Fruit fly (Drosophila melanogaster) whole organism, embryonic: ENCODE measurements around the gene CG42726.

Source experiments
- Adf1 ChIP-seq: fragments of 200-800 bp; sonication (Bioruptor generic); IDR thresholded peaks from 2 replicates; pipeline ENCODE4 v1.3.6; 2022; ENCODE audit warnings: missing biosample characterization, missing genetic modification characterization
- Bgb ChIP-seq: fragments of 200-800 bp; sonication (Bioruptor generic); IDR thresholded peaks from 2 replicates; pipeline ENCODE4 v1.3.6; 2022; ENCODE audit warnings: missing biosample characterization, missing genetic modification characterization; ENCODE audit not compliant: partially characterized antibody
- CG11085 ChIP-seq: fragments of 200-800 bp; sonication (Bioruptor generic); IDR thresholded peaks from 2 replicates; pipeline ENCODE4 v1.3.6; 2022; ENCODE audit warnings: missing biosample characterization, missing genetic modification characterization
- CG11456 ChIP-seq: fragments of 200-800 bp; sonication (Bioruptor generic); IDR thresholded peaks from 3 replicates; pipeline ENCODE4 v1.3.6; 2022; ENCODE audit warnings: missing biosample characterization, missing genetic modification characterization
- CG1233 ChIP-seq: fragments of 200-800 bp; sonication (Bioruptor generic); optimal IDR thresholded peaks from 4 replicates; lab custom pipeline; 2018; ENCODE audit warnings: missing biosample characterization, mild to moderate bottlenecking, missing genetic modification characterization
- CG12659 ChIP-seq: fragments of 200-800 bp; sonication (Bioruptor generic); optimal IDR thresholded peaks from 3 replicates; lab custom pipeline; 2017; ENCODE audit warnings: mild to moderate bottlenecking, missing biosample characterization, missing genetic modification reagents, missing genetic modification characterization
- CG12942 ChIP-seq: fragments of 200-800 bp; sonication (Bioruptor generic); optimal IDR thresholded peaks from 3 replicates; lab custom pipeline; 2016; ENCODE audit warnings: missing biosample characterization, missing genetic modification characterization
- CG13287 ChIP-seq: fragments of 200-800 bp; sonication (Bioruptor generic); IDR thresholded peaks from 2 replicates; pipeline ENCODE4 v1.3.6; 2022; ENCODE audit warnings: missing biosample characterization, missing genetic modification characterization; ENCODE audit not compliant: partially characterized antibody
- CG13894 ChIP-seq: fragments of 200-800 bp; sonication (Bioruptor generic); optimal IDR thresholded peaks from 3 replicates; lab custom pipeline; 2018; ENCODE audit warnings: missing biosample characterization, mild to moderate bottlenecking, missing genetic modification characterization, moderate library complexity
- CG14710 ChIP-seq: fragments of 200-800 bp; sonication (Bioruptor generic); optimal IDR thresholded peaks from 3 replicates; lab custom pipeline; 2019; ENCODE audit warnings: missing biosample characterization, mild to moderate bottlenecking, missing genetic modification characterization, moderate library complexity
- CG14860 ChIP-seq: fragments of 200-800 bp; sonication (Bioruptor generic); IDR thresholded peaks from 3 replicates; pipeline ENCODE4 v1.3.6; 2022; ENCODE audit warnings: missing biosample characterization, missing genetic modification characterization; ENCODE audit not compliant: partially characterized antibody
- CG15514 ChIP-seq: fragments of 200-800 bp; sonication (Bioruptor generic); optimal IDR thresholded peaks from 3 replicates; lab custom pipeline; 2017; ENCODE audit warnings: missing biosample characterization, missing genetic modification characterization, mild to moderate bottlenecking, moderate library complexity, missing genetic modification reagents
- CG1647 ChIP-seq: fragments of 200-800 bp; sonication (Bioruptor generic); optimal IDR thresholded peaks from 3 replicates; lab custom pipeline; 2016; ENCODE audit warnings: missing biosample characterization, missing genetic modification characterization
- CG18619 ChIP-seq: fragments of 200-800 bp; sonication (Bioruptor generic); optimal IDR thresholded peaks from 3 replicates; lab custom pipeline; 2017; ENCODE audit warnings: missing biosample characterization, mild to moderate bottlenecking, missing genetic modification characterization
- CG2120 ChIP-seq: fragments of 200-800 bp; sonication (Bioruptor generic); optimal IDR thresholded peaks from 3 replicates; lab custom pipeline; 2016; ENCODE audit warnings: missing biosample characterization, missing genetic modification characterization
- CG2129 ChIP-seq: fragments of 200-800 bp; sonication (Bioruptor generic); IDR thresholded peaks from 2 replicates; pipeline ENCODE4 v1.3.6; 2022; ENCODE audit warnings: missing biosample characterization, missing genetic modification characterization; ENCODE audit not compliant: partially characterized antibody
- CG31365 ChIP-seq: fragments of 200-800 bp; sonication (Bioruptor generic); optimal IDR thresholded peaks from 2 replicates; lab custom pipeline; 2018; ENCODE audit warnings: missing biosample characterization, mild to moderate bottlenecking, missing genetic modification characterization
- CG34224 ChIP-seq: fragments of 200-800 bp; sonication (Bioruptor generic); IDR thresholded peaks from 3 replicates; pipeline ENCODE4 v1.3.6; 2022; ENCODE audit warnings: missing biosample characterization, missing genetic modification characterization; ENCODE audit not compliant: partially characterized antibody
- CG4328 ChIP-seq: fragments of 200-800 bp; sonication (Bioruptor generic); optimal IDR thresholded peaks from 3 replicates; lab custom pipeline; 2017; ENCODE audit warnings: missing biosample characterization, missing genetic modification reagents, missing genetic modification characterization
- CG4617 ChIP-seq: fragments of 200-800 bp; sonication (Bioruptor generic); optimal IDR thresholded peaks from 3 replicates; lab custom pipeline; 2016; ENCODE audit warnings: missing biosample characterization, missing genetic modification characterization, borderline replicate concordance
- CG8089 ChIP-seq: fragments of 200-800 bp; sonication (Bioruptor generic); optimal IDR thresholded peaks from 3 replicates; lab custom pipeline; 2016; ENCODE audit warnings: missing biosample characterization, missing genetic modification characterization
- Dll ChIP-seq: fragments of 200-800 bp; sonication (Bioruptor generic); IDR thresholded peaks from 4 replicates; pipeline ENCODE4 v1.3.6; 2022; ENCODE audit warnings: missing biosample characterization, missing genetic modification characterization; ENCODE audit not compliant: partially characterized antibody
- Dref ChIP-seq: fragments of 200-800 bp; sonication (Bioruptor generic); IDR thresholded peaks from 2 replicates; pipeline ENCODE4 v1.3.6; 2022; ENCODE audit warnings: missing biosample characterization, missing genetic modification characterization
- ERR ChIP-seq: fragments of 200-800 bp; sonication (Bioruptor generic); optimal IDR thresholded peaks from 2 replicates; lab custom pipeline; 2016; ENCODE audit warnings: missing biosample characterization, missing genetic modification characterization
- HLH54F ChIP-seq: fragments of 200-800 bp; sonication (Bioruptor generic); optimal IDR thresholded peaks from 3 replicates; lab custom pipeline; 2016; ENCODE audit warnings: missing biosample characterization, missing genetic modification characterization
- HmgZ ChIP-seq: fragments of 200-800 bp; sonication (Bioruptor generic); optimal IDR thresholded peaks from 2 replicates; lab custom pipeline; 2018; ENCODE audit warnings: missing biosample characterization, mild to moderate bottlenecking, missing genetic modification characterization
- MBD-R2 ChIP-seq: fragments of 200-800 bp; sonication (Bioruptor generic); IDR thresholded peaks from 2 replicates; pipeline ENCODE4 v1.3.6; 2022; ENCODE audit warnings: missing biosample characterization, missing genetic modification characterization
- Med ChIP-seq: fragments of 200-800 bp; sonication (Bioruptor generic); peaks from one replicate; lab custom pipeline; 2016; ENCODE audit warnings: missing biosample characterization, missing genetic modification characterization, mild to moderate bottlenecking, inconsistent platforms, moderate library complexity
- Myb ChIP-seq: fragments of 200-800 bp; sonication (Bioruptor generic); optimal IDR thresholded peaks from 2 replicates; lab custom pipeline; 2016; ENCODE audit warnings: missing biosample characterization, missing genetic modification characterization
- Poxn ChIP-seq: fragments of 200-800 bp; sonication (Bioruptor generic); IDR thresholded peaks from 2 replicates; pipeline ENCODE4 v1.3.6; 2022; ENCODE audit warnings: missing biosample characterization, missing genetic modification characterization
- amos ChIP-seq: fragments of 200-800 bp; sonication (Bioruptor generic); IDR thresholded peaks from 2 replicates; pipeline ENCODE4 v1.3.6; 2022; ENCODE audit warnings: missing biosample characterization, missing genetic modification characterization; ENCODE audit not compliant: partially characterized antibody
- disco-r ChIP-seq: fragments of 200-800 bp; sonication (Bioruptor generic); optimal IDR thresholded peaks from 2 replicates; lab custom pipeline; 2016; ENCODE audit warnings: missing biosample characterization, missing genetic modification characterization
- ewg ChIP-seq: fragments of 200-800 bp; sonication (Bioruptor generic); optimal IDR thresholded peaks from 3 replicates; lab custom pipeline; 2017; ENCODE audit warnings: mild to moderate bottlenecking, missing biosample characterization, missing genetic modification reagents, missing genetic modification characterization
- gce ChIP-seq: fragments of 200-800 bp; sonication (Bioruptor generic); IDR thresholded peaks from 3 replicates; pipeline ENCODE4 v1.3.6; 2022; ENCODE audit warnings: missing biosample characterization, missing genetic modification characterization
- gro ChIP-seq: fragments of 200-800 bp; sonication (Bioruptor generic); optimal IDR thresholded peaks from 2 replicates; lab custom pipeline; 2016; ENCODE audit warnings: missing biosample characterization, missing genetic modification characterization
- hbn ChIP-seq: fragments of 200-800 bp; sonication (Bioruptor generic); IDR thresholded peaks from 2 replicates; pipeline ENCODE4 v1.3.6; 2022; ENCODE audit warnings: missing biosample characterization, missing genetic modification characterization; ENCODE audit not compliant: partially characterized antibody
- jing ChIP-seq: fragments of 200-800 bp; sonication (Bioruptor generic); optimal IDR thresholded peaks from 2 replicates; lab custom pipeline; 2018; ENCODE audit warnings: missing biosample characterization, mild to moderate bottlenecking, missing genetic modification characterization
- lbe ChIP-seq: fragments of 200-800 bp; sonication (Bioruptor generic); optimal IDR thresholded peaks from 2 replicates; lab custom pipeline; 2016; ENCODE audit warnings: missing biosample characterization, mild to moderate bottlenecking, missing genetic modification characterization
- luna ChIP-seq: fragments of 200-800 bp; sonication (Bioruptor generic); optimal IDR thresholded peaks from 2 replicates; lab custom pipeline; 2016; ENCODE audit warnings: missing biosample characterization, missing genetic modification characterization
- nerfin-1 ChIP-seq: fragments of 200-800 bp; sonication (Bioruptor generic); optimal IDR thresholded peaks from 3 replicates; lab custom pipeline; 2019; ENCODE audit warnings: missing biosample characterization, mild to moderate bottlenecking, missing genetic modification characterization, moderate library complexity
- odd ChIP-seq: fragments of 200-800 bp; sonication (Bioruptor generic); optimal IDR thresholded peaks from 2 replicates; lab custom pipeline; 2017; ENCODE audit warnings: missing biosample characterization, mild to moderate bottlenecking, missing genetic modification characterization
- onecut ChIP-seq: fragments of 200-800 bp; sonication (Bioruptor generic); IDR thresholded peaks from 2 replicates; pipeline ENCODE4 v1.3.6; 2022; ENCODE audit warnings: missing biosample characterization, missing genetic modification characterization
- phol ChIP-seq: fragments of 200-800 bp; sonication (Bioruptor generic); optimal IDR thresholded peaks from 3 replicates; lab custom pipeline; 2018; ENCODE audit warnings: missing biosample characterization, mild to moderate bottlenecking, missing genetic modification characterization, moderate library complexity
- prd ChIP-seq, 3 experiments: fragments of >200 bp in 2 of 3; fragments of 200-800 bp in 1 of 3; sonication (Bioruptor generic) in 1 of 3; optimal IDR thresholded peaks in 2 of 3; IDR thresholded peaks in 1 of 3; 2 replicates in 2 of 3; 3 replicates in 1 of 3; pipeline versions ENCODE4 v1.3.6 to Lab custom; 2017 to 2022; ENCODE audit warnings: missing biosample characterization in 1 of 3, missing genetic modification characterization in 1 of 3
- pros ChIP-seq: fragments of 200-800 bp; sonication (Bioruptor generic); optimal IDR thresholded peaks from 3 replicates; lab custom pipeline; 2019; ENCODE audit warnings: missing biosample characterization, mild to moderate bottlenecking, missing genetic modification characterization, moderate library complexity
- pum ChIP-seq: fragments of 200-800 bp; sonication (Bioruptor generic); optimal IDR thresholded peaks from 2 replicates; lab custom pipeline; 2016; ENCODE audit warnings: missing biosample characterization, missing genetic modification characterization
- row ChIP-seq: fragments of 200-800 bp; sonication (Bioruptor generic); IDR thresholded peaks from 3 replicates; pipeline ENCODE4 v1.3.6; 2022; ENCODE audit warnings: missing biosample characterization, missing genetic modification characterization

The CG42726 gene

DNA sequence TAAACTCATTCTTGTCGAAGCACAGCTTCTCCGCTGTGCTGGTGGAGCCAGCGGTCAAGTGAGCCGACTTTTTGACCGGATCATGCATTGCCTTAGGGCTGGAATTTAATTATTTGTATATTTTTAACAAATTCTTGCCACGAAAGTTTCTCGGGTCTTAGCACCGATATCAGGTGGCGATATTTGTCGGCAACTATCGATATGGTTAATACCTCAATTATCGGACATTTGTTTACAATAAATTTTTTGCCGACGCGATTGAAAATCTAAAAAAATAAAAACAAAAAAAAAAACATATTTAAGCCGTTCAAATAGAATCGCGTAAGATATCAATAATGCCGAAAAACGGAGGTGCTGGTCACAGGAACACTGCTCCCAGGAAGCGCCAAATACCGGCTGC, 13.6 kb downstream of the CG42726 start, which contains the start of the genes Cog2 and Trax (continued):
- TF ChIP-seq CG14860 (GFP tag; lab: Robert Waterston, UW) (peak; percentile 72), CG13287 (GFP tag; lab: Robert Waterston, UW) (peak; percentile 95), MBD-R2 (GFP tag; lab: Robert Waterston, UW) (peak; percentile 82), hbn (peak; percentile 83)

dm6 chr3R:15363608-15364007, 15.8 kb downstream of the CG42726 start, which contains the start of gene CG6171:
Gene CG6171, minus strand, starts transcription at chr3R:15363857.
- no peak for TF ChIP-seq jing (GFP tag; lab: Kevin White, UChicago)
- TF ChIP-seq Adf1 (GFP tag; lab: Robert Waterston, UW), result no peak
- peak; percentile 48; the same call in 2 of the 3 replicates for TF ChIP-seq CG34224 (GFP tag; lab: Robert Waterston, UW)
- TF ChIP-seq CG2129 (GFP tag; lab: Robert Waterston, UW), result peak; percentile 34; the same call in 1 of the 2 replicates
- TF ChIP-seq Poxn (GFP tag; lab: Robert Waterston, UW), result no peak
- TF ChIP-seq CG11456 (GFP tag; lab: Robert Waterston, UW), result no peak
- TF ChIP-seq CG13287 (GFP tag; lab: Robert Waterston, UW), result peak; percentile 75
- TF ChIP-seq CG4328, result no peak
- no peak for TF ChIP-seq row
- no peak for TF ChIP-seq disco-r (GFP tag; lab: Kevin White, UChicago)
- no peak for TF ChIP-seq CG8089
- no peak for TF ChIP-seq CG1647
- TF ChIP-seq pum (GFP tag; lab: Kevin White, UChicago), result no peak
- TF ChIP-seq onecut (GFP tag; lab: Robert Waterston, UW), result no peak
- no peak for TF ChIP-seq CG31365
- TF ChIP-seq lbe (GFP tag; lab: Kevin White, UChicago), result peak; percentile 28
- peak; percentile 12 for TF ChIP-seq CG14710
- no peak for TF ChIP-seq odd (GFP tag; lab: Kevin White, UChicago)
- peak; percentile 72 for TF ChIP-seq CG4617 (GFP tag; lab: Kevin White, UChicago)
- peak; percentile 82 for TF ChIP-seq Med (GFP tag; lab: Kevin White, UChicago)
- no peak for TF ChIP-seq CG12942 (GFP tag; lab: Kevin White, UChicago)
- TF ChIP-seq luna (GFP tag; lab: Kevin White, UChicago), result no peak
- no peak for TF ChIP-seq CG11085 (GFP tag; lab: Robert Waterston, UW)
- TF ChIP-seq CG18619 (GFP tag; lab: Kevin White, UChicago), result no peak
- TF ChIP-seq prd (optimal IDR thresholded peaks at IDR 0.05; lab: Kevin White, UChicago), result no peak
- no peak for TF ChIP-seq prd (GFP tag; IDR thresholded peaks at IDR 0.05; lab: Robert Waterston, UW)
- TF ChIP-seq gce (GFP tag; lab: Robert Waterston, UW), result no peak
- no peak for TF ChIP-seq ewg
- no peak for TF ChIP-seq gro (GFP tag; lab: Kevin White, UChicago)
- no peak for TF ChIP-seq ERR
- no peak for TF ChIP-seq pros
- TF ChIP-seq HmgZ (tag; lab: Kevin White, UChicago), result peak; percentile 17
- TF ChIP-seq CG12659 (GFP tag; lab: Kevin White, UChicago), result peak; percentile 4
- TF ChIP-seq nerfin-1 (tag; lab: Kevin White, UChicago), result no peak
- TF ChIP-seq HLH54F (GFP tag; lab: Kevin White, UChicago), result no peak
- TF ChIP-seq CG2120, result peak; percentile 44
- TF ChIP-seq amos (GFP tag; lab: Robert Waterston, UW), result peak; percentile 54; the same call in 1 of the 2 replicates
- TF ChIP-seq CG1233, result no peak
- peak; percentile 30; the same call in 1 of the 2 replicates for TF ChIP-seq Bgb (GFP tag; lab: Robert Waterston, UW)
- peak; percentile 41 for TF ChIP-seq phol (tag; lab: Kevin White, UChicago)
- TF ChIP-seq Dref (GFP tag; lab: Robert Waterston, UW), result peak; percentile 76
- TF ChIP-seq CG13894 (tag; lab: Kevin White, UChicago), result no peak
- peak; percentile 69; the same call in 3 of the 4 replicates for TF ChIP-seq Dll (GFP tag; lab: Robert Waterston, UW)
- peak; percentile 37 for TF ChIP-seq Myb
- peak; percentile 18 for TF ChIP-seq CG15514 (GFP tag; lab: Kevin White, UChicago)
